Worm (Caenorhabditis elegans) whole organism, late embryonic: ENCODE measurements around the gene F45E1.2.

Experiments used
- C38D4.7 ChIP-seq: fragments of 200-800 bp; sonication (Bioruptor generic); optimal IDR thresholded peaks from 2 replicates; lab custom pipeline; 2018; ENCODE audit warnings: mild to moderate bottlenecking, missing genetic modification characterization, moderate library complexity, missing compliant biosample characterization
- K09A11.1 ChIP-seq: sonication (generic microtip); optimal IDR thresholded peaks from 2 replicates; lab custom pipeline; 2017; ENCODE audit warnings: antibody characterized with exemption, mild to moderate bottlenecking, missing genetic modification characterization, missing compliant biosample characterization; ENCODE audit not compliant: insufficient read depth
- T23F11.4 ChIP-seq: fragments of 200-800 bp; sonication (Bioruptor generic); optimal IDR thresholded peaks from 2 replicates; lab custom pipeline; 2018; ENCODE audit warnings: mild to moderate bottlenecking, missing genetic modification characterization, missing compliant biosample characterization
- Y22D7AL.16 ChIP-seq: sonication (generic microtip); optimal IDR thresholded peaks from 2 replicates; lab custom pipeline; 2016; ENCODE audit warnings: missing genetic modification characterization, missing compliant biosample characterization
- ama-1 ChIP-seq: fragments of 150-350 bp; optimal IDR thresholded peaks from 2 replicates; lab custom pipeline; 2014
- ceh-14 ChIP-seq: sonication (generic microtip); optimal IDR thresholded peaks from 2 replicates; lab custom pipeline; 2016; ENCODE audit warnings: missing genotype, missing genetic modification characterization, missing compliant biosample characterization
- ceh-18 ChIP-seq: sonication (generic microtip); optimal IDR thresholded peaks from 2 replicates; lab custom pipeline; 2016; ENCODE audit warnings: missing genetic modification characterization, missing compliant biosample characterization
- ceh-2 ChIP-seq: sonication (generic microtip); optimal IDR thresholded peaks from 2 replicates; lab custom pipeline; 2016; ENCODE audit warnings: missing genotype, missing genetic modification characterization, missing compliant biosample characterization
- ceh-24 ChIP-seq: sonication (generic microtip); optimal IDR thresholded peaks from 2 replicates; lab custom pipeline; 2016; ENCODE audit warnings: mild to moderate bottlenecking, missing genetic modification characterization, missing compliant biosample characterization
- ceh-30 ChIP-seq: fragments of 150-350 bp; optimal IDR thresholded peaks from 2 replicates; lab custom pipeline; 2014; ENCODE audit warnings: missing biosample characterization, missing genetic modification characterization
- ceh-31 ChIP-seq: sonication (generic microtip); optimal IDR thresholded peaks from 2 replicates; lab custom pipeline; 2016; ENCODE audit warnings: missing genetic modification characterization, missing compliant biosample characterization
- ceh-34 ChIP-seq: sonication (generic microtip); optimal IDR thresholded peaks from 2 replicates; lab custom pipeline; 2016; ENCODE audit warnings: mild to moderate bottlenecking, missing genetic modification characterization, missing compliant biosample characterization
- ceh-48 ChIP-seq: sonication (generic microtip); optimal IDR thresholded peaks from 2 replicates; lab custom pipeline; 2016; ENCODE audit warnings: missing genetic modification characterization, inconsistent platforms, missing compliant biosample characterization
- ceh-6 ChIP-seq: fragments of 200-800 bp; sonication (Bioruptor generic); optimal IDR thresholded peaks from 2 replicates; lab custom pipeline; 2018; ENCODE audit warnings: mild to moderate bottlenecking, missing genetic modification characterization, missing compliant biosample characterization
- ceh-9 ChIP-seq: sonication (generic microtip); optimal IDR thresholded peaks from 2 replicates; lab custom pipeline; 2016; ENCODE audit warnings: mild to moderate bottlenecking, missing genetic modification characterization, inconsistent platforms, missing compliant biosample characterization
- dmd-4 ChIP-seq: sonication (generic microtip); optimal IDR thresholded peaks from 2 replicates; lab custom pipeline; 2016; ENCODE audit warnings: borderline replicate concordance, missing genetic modification characterization, missing compliant biosample characterization
- dve-1 ChIP-seq: sonication (generic microtip); optimal IDR thresholded peaks from 2 replicates; lab custom pipeline; 2017; ENCODE audit warnings: antibody characterized with exemption, mild to moderate bottlenecking, missing genetic modification characterization, missing compliant biosample characterization
- ets-4 ChIP-seq: sonication (generic microtip); optimal IDR thresholded peaks from 2 replicates; lab custom pipeline; 2016; ENCODE audit warnings: missing genetic modification characterization, missing compliant biosample characterization
- eyg-1 ChIP-seq: sonication (generic microtip); optimal IDR thresholded peaks from 2 replicates; lab custom pipeline; 2016; ENCODE audit warnings: missing genotype, missing genetic modification characterization, missing compliant biosample characterization
- fax-1 ChIP-seq: sonication (generic microtip); optimal IDR thresholded peaks from 2 replicates; lab custom pipeline; 2016; ENCODE audit warnings: missing genotype, missing genetic modification characterization, missing compliant biosample characterization
- gmeb-2 ChIP-seq: sonication (generic microtip); optimal IDR thresholded peaks from 2 replicates; lab custom pipeline; 2016; ENCODE audit warnings: missing genetic modification characterization, inconsistent platforms, missing compliant biosample characterization
- hlh-13 ChIP-seq: fragments of 200-800 bp; sonication (Bioruptor generic); optimal IDR thresholded peaks from 2 replicates; lab custom pipeline; 2018; ENCODE audit warnings: mild to moderate bottlenecking, missing genetic modification characterization, missing compliant biosample characterization
- hlh-15 ChIP-seq: sonication (generic microtip); optimal IDR thresholded peaks from 2 replicates; lab custom pipeline; 2016; ENCODE audit warnings: missing genetic modification characterization, missing compliant biosample characterization
- hlh-30 ChIP-seq: sonication (generic microtip); optimal IDR thresholded peaks from 2 replicates; lab custom pipeline; 2017; ENCODE audit warnings: antibody characterized with exemption, missing genetic modification characterization, missing compliant biosample characterization; ENCODE audit not compliant: insufficient read depth
- hlh-6 ChIP-seq: sonication (generic microtip); optimal IDR thresholded peaks from 2 replicates; lab custom pipeline; 2016; ENCODE audit warnings: missing genotype, missing genetic modification characterization, missing compliant biosample characterization
- hlh-8 ChIP-seq: sonication (generic microtip); optimal IDR thresholded peaks from 2 replicates; lab custom pipeline; 2016; ENCODE audit warnings: missing genotype, missing genetic modification characterization, missing compliant biosample characterization
- lim-6 ChIP-seq: sonication (generic microtip); optimal IDR thresholded peaks from 2 replicates; lab custom pipeline; 2016; ENCODE audit warnings: missing genetic modification characterization, missing compliant biosample characterization
- madf-2 ChIP-seq: sonication (generic microtip); optimal IDR thresholded peaks from 2 replicates; lab custom pipeline; 2017; ENCODE audit warnings: missing genetic modification characterization, missing compliant biosample characterization
- nhr-232 ChIP-seq: sonication (generic microtip); optimal IDR thresholded peaks from 2 replicates; lab custom pipeline; 2016; ENCODE audit warnings: missing genetic modification characterization, missing compliant biosample characterization
- npax-4 ChIP-seq: sonication (generic microtip); optimal IDR thresholded peaks from 2 replicates; lab custom pipeline; 2016; ENCODE audit warnings: missing genetic modification characterization, missing compliant biosample characterization
- odd-2 ChIP-seq: sonication (generic microtip); optimal IDR thresholded peaks from 2 replicates; lab custom pipeline; 2017; ENCODE audit warnings: antibody characterized with exemption, mild to moderate bottlenecking, missing genetic modification characterization, missing compliant biosample characterization
- pat-9 ChIP-seq: fragments of 200-800 bp; sonication (Bioruptor generic); optimal IDR thresholded peaks from 2 replicates; lab custom pipeline; 2018; ENCODE audit warnings: mild to moderate bottlenecking, missing genetic modification characterization, moderate library complexity, missing compliant biosample characterization
- pax-1 ChIP-seq: fragments of 150-350 bp; optimal IDR thresholded peaks from 2 replicates; lab custom pipeline; 2014; ENCODE audit warnings: missing biosample characterization, missing genetic modification characterization
- pha-2 ChIP-seq: sonication (generic microtip); optimal IDR thresholded peaks from 2 replicates; lab custom pipeline; 2017; ENCODE audit warnings: mild to moderate bottlenecking, missing genetic modification characterization, missing compliant biosample characterization
- pha-4 ChIP-seq: fragments of 150-350 bp; optimal IDR thresholded peaks from 2 replicates; lab custom pipeline; 2018; ENCODE audit warnings: missing biosample characterization, missing genetic modification reagents, missing genetic modification characterization
- pqm-1 ChIP-seq: sonication (generic microtip); optimal IDR thresholded peaks from 2 replicates; lab custom pipeline; 2016; ENCODE audit warnings: missing genetic modification characterization, missing compliant biosample characterization
- pros-1 ChIP-seq: fragments of 150-350 bp; optimal IDR thresholded peaks from 2 replicates; lab custom pipeline; 2014; ENCODE audit warnings: missing biosample characterization, missing genetic modification reagents, missing genetic modification characterization
- ref-2 ChIP-seq: sonication (generic microtip); optimal IDR thresholded peaks from 2 replicates; lab custom pipeline; 2016; ENCODE audit warnings: missing genetic modification characterization, missing compliant biosample characterization
- rnt-1 ChIP-seq: sonication (generic microtip); optimal IDR thresholded peaks from 2 replicates; lab custom pipeline; 2016; ENCODE audit warnings: missing genetic modification characterization, missing compliant biosample characterization
- sdc-2 ChIP-seq: sonication (generic microtip); optimal IDR thresholded peaks from 2 replicates; lab custom pipeline; 2016; ENCODE audit warnings: missing genotype, missing genetic modification characterization, missing compliant biosample characterization
- sox-2 ChIP-seq: fragments of 200-800 bp; sonication (Bioruptor generic); IDR thresholded peaks from 2 replicates; pipeline ENCODE4 v1.3.6; 2022; ENCODE audit warnings: missing genetic modification reagents, missing genetic modification characterization, missing compliant biosample characterization
- sox-4 ChIP-seq: sonication (generic microtip); optimal IDR thresholded peaks from 2 replicates; lab custom pipeline; 2017; ENCODE audit warnings: mild to moderate bottlenecking, missing genetic modification characterization, inconsistent platforms, missing compliant biosample characterization
- syd-9 ChIP-seq: sonication (generic microtip); optimal IDR thresholded peaks from 2 replicates; lab custom pipeline; 2016; ENCODE audit warnings: mild to moderate bottlenecking, missing genetic modification characterization, moderate library complexity, missing compliant biosample characterization
- tbx-2 ChIP-seq: sonication (generic microtip); optimal IDR thresholded peaks from 2 replicates; lab custom pipeline; 2016; ENCODE audit warnings: missing genetic modification characterization, missing compliant biosample characterization
- tbx-7 ChIP-seq: sonication (generic microtip); optimal IDR thresholded peaks from 2 replicates; lab custom pipeline; 2016; ENCODE audit warnings: missing genotype, missing genetic modification characterization, missing compliant biosample characterization
- ttx-3 ChIP-seq: sonication (generic microtip); optimal IDR thresholded peaks from 2 replicates; lab custom pipeline; 2016; ENCODE audit warnings: missing genetic modification reagents, missing genetic modification characterization, missing compliant biosample characterization
- unc-3 ChIP-seq, 2 experiments: fragments of 200-800 bp in 1 of 2; sonication (Bioruptor generic) in 1 of 2; sonication (generic microtip) in 1 of 2; conservative IDR thresholded peaks in 1 of 2; optimal IDR thresholded peaks in 1 of 2; 2 replicates each; pipeline versions ENCODE4 v1.3.6 to Lab custom; 2016 to 2022; ENCODE audit warnings: missing compliant biosample characterization in 2 of 2, missing genetic modification characterization in 2 of 2, missing genetic modification reagents in 1 of 2
- unc-42 ChIP-seq: sonication (generic microtip); optimal IDR thresholded peaks from 2 replicates; lab custom pipeline; 2016; ENCODE audit warnings: missing genotype, missing genetic modification characterization, missing compliant biosample characterization
- unc-55 ChIP-seq: sonication (generic microtip); optimal IDR thresholded peaks from 2 replicates; lab custom pipeline; 2017; ENCODE audit warnings: missing biosample characterization, missing genetic modification reagents, missing genetic modification characterization
- unc-86 ChIP-seq: sonication (generic microtip); optimal IDR thresholded peaks from 2 replicates; lab custom pipeline; 2016; ENCODE audit warnings: missing genetic modification characterization, missing compliant biosample characterization
- zip-5 ChIP-seq: sonication (generic microtip); optimal IDR thresholded peaks from 2 replicates; lab custom pipeline; 2016; ENCODE audit warnings: missing genetic modification characterization, missing compliant biosample characterization
- ztf-16 ChIP-seq: sonication (generic microtip); optimal IDR thresholded peaks from 2 replicates; lab custom pipeline; 2017; ENCODE audit warnings: missing genetic modification characterization, missing compliant biosample characterization

The F45E1.2 gene

ce11 chrX:8052055-8052454 is 48.5 kb downstream of the F45E1.2 start:
- no peak for TF ChIP-seq tbx-2 (tag; lab: Kevin White, UChicago)
- TF ChIP-seq unc-55 (GFP tag; lab: Kevin White, UChicago), result peak; percentile 19

DNA sequence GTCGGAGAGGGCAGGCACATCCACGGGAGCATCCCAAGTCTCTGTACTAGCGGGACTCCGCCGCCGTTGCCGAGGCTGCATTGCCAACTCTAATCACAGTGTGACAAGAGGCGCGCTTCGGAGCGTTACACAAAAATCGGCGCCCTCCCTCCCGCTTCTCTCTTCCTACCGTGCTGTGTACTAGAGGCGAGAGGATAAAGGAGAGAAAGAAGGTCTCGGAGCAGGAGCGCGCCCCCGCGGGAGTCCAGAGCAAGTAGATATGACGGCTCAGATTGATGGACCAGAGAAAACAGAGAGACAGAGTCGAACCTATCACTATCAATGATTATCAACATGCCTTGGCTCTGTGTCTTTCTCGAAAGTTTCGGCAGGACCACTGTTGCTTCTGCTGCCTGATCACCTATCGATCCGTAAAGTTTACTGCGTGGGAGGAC is 49.5 kb downstream of the F45E1.2 start:
- TF ChIP-seq npax-4 (tag; lab: Kevin White, UChicago), result no peak
- TF ChIP-seq sox-2 (GFP tag; lab: Robert Waterston, UW), result no peak
- TF ChIP-seq ceh-31 (tag; lab: Kevin White, UChicago), result peak; percentile 1
- TF ChIP-seq C38D4.7 (GFP tag; lab: Kevin White, UChicago), result no peak
- no peak for TF ChIP-seq pha-2 (tag; lab: Kevin White, UChicago)
- TF ChIP-seq unc-55 (GFP tag; lab: Kevin White, UChicago), result no peak
- no peak for TF ChIP-seq pros-1 (tag; lab: Kevin White, UChicago)
- peak; percentile 65 for TF ChIP-seq sdc-2 (tag; lab: Kevin White, UChicago)
- no peak for TF ChIP-seq unc-86 (tag; lab: Kevin White, UChicago)
- TF ChIP-seq hlh-13 (GFP tag; lab: Kevin White, UChicago), result no peak
- TF ChIP-seq rnt-1 (tag; lab: Kevin White, UChicago), result peak; percentile 82
- TF ChIP-seq ztf-16 (tag; lab: Kevin White, UChicago), result no peak
- no peak for TF ChIP-seq unc-3 (GFP tag; conservative IDR thresholded peaks at IDR 0.05; lab: Robert Waterston, UW)
- no peak for TF ChIP-seq unc-3 (tag; optimal IDR thresholded peaks at IDR 0.05; lab: Kevin White, UChicago)
- no peak for TF ChIP-seq tbx-7 (tag; lab: Kevin White, UChicago)
- no peak for TF ChIP-seq ceh-6 (GFP tag; lab: Kevin White, UChicago)
- no peak for TF ChIP-seq gmeb-2 (tag; lab: Kevin White, UChicago)
- TF ChIP-seq Y22D7AL.16 (tag; lab: Kevin White, UChicago), result no peak
- no peak for TF ChIP-seq ref-2 (tag; lab: Kevin White, UChicago)
- no peak for TF ChIP-seq madf-2
- TF ChIP-seq ceh-18 (tag; lab: Kevin White, UChicago), result peak; percentile 90
- no peak for TF ChIP-seq hlh-8 (tag; lab: Kevin White, UChicago)
- TF ChIP-seq odd-2, result no peak
- no peak for TF ChIP-seq ceh-24 (tag; lab: Kevin White, UChicago)
- TF ChIP-seq ceh-14 (tag; lab: Kevin White, UChicago), result no peak
- no peak for TF ChIP-seq ceh-30 (tag; lab: Kevin White, UChicago)
- peak; percentile 68 for TF ChIP-seq pat-9 (tag; lab: Kevin White, UChicago)
- no peak for TF ChIP-seq pha-4 (tag; lab: Kevin White, UChicago)
- TF ChIP-seq nhr-232 (tag; lab: Kevin White, UChicago), result no peak
- TF ChIP-seq lim-6, result no peak
- no peak for TF ChIP-seq eyg-1 (tag; lab: Kevin White, UChicago)
- no peak for TF ChIP-seq sox-4 (tag; lab: Kevin White, UChicago)
- no peak for TF ChIP-seq ama-1 (lab: Kevin White, UChicago)
- peak; percentile 53 for TF ChIP-seq ceh-34 (tag; lab: Kevin White, UChicago)
- TF ChIP-seq T23F11.4 (GFP tag; lab: Kevin White, UChicago), result no peak
- TF ChIP-seq pax-1, result no peak
- no peak for TF ChIP-seq zip-5 (tag; lab: Kevin White, UChicago)
- no peak for TF ChIP-seq ttx-3 (tag; lab: Kevin White, UChicago)
- no peak for TF ChIP-seq ceh-48 (tag; lab: Kevin White, UChicago)
- no peak for TF ChIP-seq syd-9
- TF ChIP-seq ceh-9 (tag; lab: Kevin White, UChicago), result no peak
- no peak for TF ChIP-seq hlh-30 (tag; lab: Kevin White, UChicago)
- no peak for TF ChIP-seq ceh-2 (tag; lab: Kevin White, UChicago)
- no peak for TF ChIP-seq hlh-6
- TF ChIP-seq pqm-1 (tag; lab: Kevin White, UChicago), result no peak
- TF ChIP-seq hlh-15, result no peak
- TF ChIP-seq unc-42, result no peak
- TF ChIP-seq K09A11.1 (tag; lab: Kevin White, UChicago), result no peak
- TF ChIP-seq dve-1 (tag; lab: Kevin White, UChicago), result no peak
- no peak for TF ChIP-seq fax-1 (tag; lab: Kevin White, UChicago)
- TF ChIP-seq ets-4 (tag; lab: Kevin White, UChicago), result no peak
- TF ChIP-seq dmd-4 (tag; lab: Kevin White, UChicago), result no peak
